Worm (Caenorhabditis elegans) whole organism, dauer: ENCODE data around the gene sfxn-1.3.
"Not testable (repeated sequence)": the region's sequence is repeated elsewhere in the genome, so short reads cannot be mapped to it uniquely, and the experiment has no call there.

ENCODE experiments used
- unc-62 ChIP-seq: sonication (generic microtip); optimal IDR thresholded peaks from 2 replicates; lab custom pipeline; 2017; ENCODE audit warnings: missing biosample characterization, missing genetic modification reagents, missing genetic modification characterization

The sfxn-1.3 gene

ce11 chrV:15719570-15719969 is 7.1 kb upstream of the sfxn-1.3 start, which contains the start of gene Y6E2A.7:
Y6E2A.7 (plus strand) TSS chrV:15719870.
- no peak for TF ChIP-seq unc-62 (GFP tag; lab: Kevin White, UChicago)

DNA sequence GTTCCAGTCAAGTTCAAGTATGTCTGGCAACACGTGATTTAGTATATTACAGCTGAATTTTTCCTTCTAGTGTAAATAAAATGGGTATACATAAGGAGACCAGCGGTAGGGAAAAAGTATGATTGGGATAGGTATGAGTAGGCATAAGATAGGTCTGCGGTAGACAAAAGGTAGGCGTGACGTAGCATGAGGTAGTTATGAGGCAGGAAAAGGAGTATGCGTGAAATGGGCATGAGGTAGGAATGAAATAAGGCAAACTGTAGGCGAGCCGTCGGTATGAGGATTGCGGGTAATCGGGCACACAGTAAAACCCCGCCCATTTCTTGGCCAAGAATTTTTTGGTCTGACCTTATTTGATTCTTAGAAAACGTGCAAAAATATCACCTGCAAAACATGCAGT is 5.2 kb upstream of the sfxn-1.3 start:
- TF ChIP-seq unc-62 (GFP tag; lab: Kevin White, UChicago): no peak

DNA sequence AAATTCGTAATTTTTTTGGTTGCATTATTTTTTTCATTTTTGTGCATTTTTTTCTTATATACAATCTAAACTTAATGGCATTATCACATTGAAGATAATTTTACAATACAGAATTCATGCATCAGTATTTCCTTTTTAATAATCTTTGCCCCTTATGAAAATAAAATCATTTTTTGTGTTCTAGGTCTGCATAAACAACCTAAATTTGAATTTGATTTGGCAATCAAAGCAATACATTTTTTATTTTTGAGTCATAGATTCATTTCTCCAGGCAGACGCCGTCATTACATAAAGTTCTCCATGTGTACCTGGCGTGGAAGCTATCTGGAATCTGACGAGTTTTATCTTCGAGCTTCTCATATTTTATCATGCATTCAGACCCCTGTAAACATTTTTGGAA is 4.8 kb upstream of the sfxn-1.3 start, which contains the start of gene srh-140:
TSS of gene srh-140 (plus strand) at position 301 of the 400 bp plus-strand sequence.
- no peak for TF ChIP-seq unc-62 (GFP tag; lab: Kevin White, UChicago)

ce11 chrV:15730459-15730858 is 3.8 kb downstream of the sfxn-1.3 start, which contains the start of gene Y6E2A.10:
Y6E2A.10 (minus strand) TSS chrV:15730559.
- TF ChIP-seq unc-62 (GFP tag; lab: Kevin White, UChicago): no peak

ce11 chrV:15732209-15732608 is 5.6 kb downstream of the sfxn-1.3 start, which contains the start of gene str-38:
str-38 (minus strand) TSS chrV:15732309.
- no peak for TF ChIP-seq unc-62 (GFP tag; lab: Kevin White, UChicago)

DNA sequence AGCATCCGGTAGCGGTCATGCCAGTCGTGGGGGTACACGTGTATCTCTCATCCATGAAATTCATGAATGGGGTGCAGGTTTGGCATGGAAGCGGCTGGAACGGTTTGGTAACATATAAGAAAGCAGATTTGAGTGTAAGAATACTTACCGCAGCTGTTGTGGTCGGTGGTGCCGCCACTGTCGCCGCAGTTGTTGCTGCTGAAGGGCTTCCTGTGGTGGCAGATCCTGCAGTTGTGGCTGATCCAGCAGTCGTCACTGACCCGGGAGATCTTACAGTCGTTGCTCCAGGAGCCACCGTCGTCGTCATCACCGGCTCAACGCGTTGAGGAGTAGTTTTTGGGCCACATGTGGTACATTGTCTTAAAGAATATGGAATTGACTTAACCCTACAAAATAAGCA is 6.4 kb downstream of the sfxn-1.3 start:
- TF ChIP-seq unc-62 (GFP tag; lab: Kevin White, UChicago): no peak

ce11 chrV:15733568-15733967 is 6.9 kb downstream of the sfxn-1.3 start, which contains the start of gene T23D5.3:
T23D5.3 (minus strand) TSS chrV:15733668.
- no peak for TF ChIP-seq unc-62 (GFP tag; lab: Kevin White, UChicago)

ce11 chrV:15735720-15736119 is 9.1 kb downstream of the sfxn-1.3 start, which contains the start of gene str-27:
str-27 (minus strand) TSS chrV:15735820.
- TF ChIP-seq unc-62 (GFP tag; lab: Kevin White, UChicago): no peak

DNA sequence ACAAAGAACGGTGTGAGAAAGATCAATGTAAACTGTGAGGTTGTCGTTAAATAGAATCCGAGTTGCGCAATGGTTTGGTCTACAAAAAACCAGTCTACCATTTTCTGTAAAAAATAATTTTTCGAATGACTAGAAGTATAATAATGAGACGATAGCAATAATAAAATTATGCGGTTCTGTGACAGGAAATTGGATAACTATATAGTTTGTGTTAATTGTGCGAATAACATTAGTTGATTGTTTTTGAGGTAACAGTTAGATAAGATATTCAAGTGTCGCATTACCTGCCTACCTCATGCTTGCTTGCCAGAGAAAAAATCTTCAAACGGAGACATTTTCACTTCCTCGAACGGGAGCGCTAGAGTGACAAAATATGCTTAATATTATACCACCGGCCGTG is 15.2 kb downstream of the sfxn-1.3 start, which contains the start of gene str-18:
TSS of gene str-18 (minus strand) at position 101 of the 400 bp plus-strand sequence.
- TF ChIP-seq unc-62 (GFP tag; lab: Kevin White, UChicago): no peak

- TF ChIP-seq unc-62 (GFP tag; lab: Kevin White, UChicago): not testable (repeated sequence)
Measured at ce11 chrV:15744366-15744765, 17.7 kb downstream of the sfxn-1.3 start, which contains the start of gene str-19. str-19 (minus strand) TSS chrV:15744466.

- TF ChIP-seq unc-62 (GFP tag; lab: Kevin White, UChicago): not testable (repeated sequence)
Measured at ce11 chrV:15748343-15748742, 21.7 kb downstream of the sfxn-1.3 start, which contains the start of gene T23D5.8. T23D5.8 (minus strand) TSS chrV:15748443.

- no peak for TF ChIP-seq unc-62 (GFP tag; lab: Kevin White, UChicago)
Measured at ce11 chrV:15750130-15750529, 23.5 kb downstream of the sfxn-1.3 start, which contains the start of gene str-6. str-6 (minus strand) TSS chrV:15750230.

- no peak for TF ChIP-seq unc-62 (GFP tag; lab: Kevin White, UChicago)
Measured at ce11 chrV:15752049-15752448, 25.4 kb downstream of the sfxn-1.3 start, which contains the start of gene str-43. str-43 (minus strand) TSS chrV:15752149.

DNA sequence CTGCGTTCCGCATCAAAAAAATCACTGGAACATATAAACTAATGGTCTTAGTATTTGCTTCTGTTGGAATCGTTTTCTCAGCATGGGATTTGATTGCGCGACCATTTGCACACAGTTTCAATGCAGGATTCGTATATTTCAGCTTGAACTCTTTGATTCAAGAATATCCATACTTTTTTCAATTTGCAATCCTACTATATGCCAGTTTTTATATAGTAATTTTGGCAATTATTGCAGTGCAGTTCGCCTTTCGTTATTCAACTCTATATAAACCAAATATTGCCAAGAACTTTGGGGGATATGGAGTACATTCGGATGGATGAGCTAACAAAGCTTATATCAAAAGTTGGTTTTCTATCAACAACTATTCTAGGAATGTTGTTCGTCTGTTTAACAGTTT is 26.3 kb downstream of the sfxn-1.3 start, which contains the start of gene str-5:
TSS of gene str-5 (plus strand) at position 301 of the 400 bp plus-strand sequence.
- TF ChIP-seq unc-62 (GFP tag; lab: Kevin White, UChicago): not testable (repeated sequence)

DNA sequence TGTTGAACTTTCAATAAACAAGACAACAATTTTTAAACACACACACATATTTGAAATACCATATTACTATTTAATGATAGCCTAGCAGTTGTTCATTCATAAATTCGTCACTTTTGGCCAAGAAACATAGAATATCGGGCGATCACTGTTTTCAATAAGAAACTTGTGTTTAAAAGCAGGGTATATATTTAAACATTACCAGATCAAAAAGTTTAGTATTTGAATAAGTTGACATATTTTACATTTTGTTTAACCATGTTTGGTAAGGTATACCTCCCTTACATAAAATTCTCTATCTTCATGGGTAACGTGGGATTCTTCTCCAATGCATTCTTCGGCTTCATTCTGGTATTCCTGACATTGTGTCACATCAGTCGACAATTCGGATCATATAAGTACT is 28.1 kb downstream of the sfxn-1.3 start, which contains the start of gene str-8:
TSS of gene str-8 (plus strand) at position 301 of the 400 bp plus-strand sequence.
- not testable (repeated sequence) for TF ChIP-seq unc-62 (GFP tag; lab: Kevin White, UChicago)

- TF ChIP-seq unc-62 (GFP tag; lab: Kevin White, UChicago): no peak
Measured at ce11 chrV:15757645-15758044, 31.0 kb downstream of the sfxn-1.3 start.

DNA sequence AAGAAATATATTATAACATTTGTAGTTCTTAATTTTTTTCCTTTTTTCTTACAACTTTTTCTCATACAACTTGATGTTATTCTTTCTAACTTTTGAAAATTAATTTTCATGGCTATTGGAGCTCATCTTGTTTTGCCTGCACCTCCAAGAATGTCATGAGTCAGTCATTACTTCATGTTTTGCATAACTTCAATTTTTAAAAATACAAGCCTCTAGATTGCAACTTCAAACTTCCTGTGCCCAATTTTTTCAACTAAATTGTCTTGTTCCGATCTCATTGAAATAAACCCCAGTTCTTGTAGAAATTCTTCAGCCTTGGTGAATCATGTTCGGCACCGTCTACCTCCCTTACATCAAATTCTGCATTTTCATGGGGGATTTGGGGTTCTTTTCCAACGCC is 31.8 kb downstream of the sfxn-1.3 start, which contains the start of gene str-9:
TSS of gene str-9 (plus strand) at position 301 of the 400 bp plus-strand sequence.
- no peak for TF ChIP-seq unc-62 (GFP tag; lab: Kevin White, UChicago)
